Worm (Caenorhabditis elegans) whole organism, L4 larva: Measurements from ENCODE around the gene F34H10.5.

Source experiments
- D1046.2 ChIP-seq: fragments of 200-800 bp; sonication (Bioruptor generic); IDR thresholded peaks from 2 replicates; pipeline ENCODE4 v1.3.6; 2022; ENCODE audit warnings: missing genetic modification characterization, missing compliant biosample characterization
- F44E2.7 ChIP-seq: fragments of 200-800 bp; sonication (Bioruptor generic); IDR thresholded peaks from 2 replicates; pipeline ENCODE4 v2.1.2; 2022; ENCODE audit warnings: missing genetic modification characterization, missing compliant biosample characterization
- R02D3.7 ChIP-seq: fragments of 150-350 bp; sonication (generic microtip); optimal IDR thresholded peaks from 3 replicates; lab custom pipeline; 2014; ENCODE audit warnings: missing biosample characterization, missing genetic modification characterization
- Y105C5A.15 ChIP-seq: fragments of 200-800 bp; sonication (Bioruptor generic); IDR thresholded peaks from 2 replicates; pipeline ENCODE4 v1.3.6; 2022; ENCODE audit warnings: missing genetic modification characterization, missing compliant biosample characterization
- Y5F2A.4 ChIP-seq: fragments of 200-800 bp; sonication (Bioruptor generic); optimal IDR thresholded peaks from 2 replicates; lab custom pipeline; 2018; ENCODE audit warnings: mild to moderate bottlenecking, missing genetic modification characterization, missing compliant biosample characterization
- ZK337.2 ChIP-seq: fragments of 200-800 bp; sonication (Bioruptor generic); IDR thresholded peaks from 2 replicates; pipeline ENCODE4 v1.3.6; 2022; ENCODE audit warnings: missing genetic modification reagents, missing genetic modification characterization, missing compliant biosample characterization
- aha-1 ChIP-seq: fragments of 150-350 bp; peaks from one replicate; lab custom pipeline; 2014; ENCODE audit warnings: missing biosample characterization, missing genetic modification characterization
- aly-2 ChIP-seq: sonication (generic microtip); optimal IDR thresholded peaks from 2 replicates; lab custom pipeline; 2018; ENCODE audit warnings: missing biosample characterization, missing genetic modification characterization
- ama-1 ChIP-seq: fragments of 150-350 bp; optimal IDR thresholded peaks from 2 replicates; lab custom pipeline; 2014; ENCODE audit warnings: inconsistent platforms, mixed read lengths
- arid-1 ChIP-seq: fragments of 200-800 bp; sonication (Bioruptor generic); conservative IDR thresholded peaks from 2 replicates; pipeline ENCODE4 v1.3.6; 2022; ENCODE audit warnings: missing genetic modification reagents, missing genetic modification characterization, missing compliant biosample characterization
- ceh-20 ChIP-seq: fragments of 200-800 bp; sonication (Bioruptor generic); IDR thresholded peaks from 2 replicates; pipeline ENCODE4 v1.3.6; 2022; ENCODE audit warnings: missing genetic modification reagents, missing genetic modification characterization, missing compliant biosample characterization
- ceh-82 ChIP-seq: sonication (generic microtip); optimal IDR thresholded peaks from 2 replicates; lab custom pipeline; 2017; ENCODE audit warnings: missing biosample characterization, missing genetic modification characterization
- ctbp-1 ChIP-seq: fragments of 200-800 bp; sonication (Bioruptor generic); IDR thresholded peaks from 2 replicates; pipeline ENCODE4 v1.3.6; 2022; ENCODE audit warnings: missing genetic modification reagents, missing genetic modification characterization, missing compliant biosample characterization
- daf-8 ChIP-seq: fragments of 200-800 bp; sonication (Bioruptor generic); IDR thresholded peaks from 2 replicates; pipeline ENCODE4 v1.3.6; 2022; ENCODE audit warnings: missing genetic modification characterization, missing compliant biosample characterization
- dpl-1 ChIP-seq: fragments of 150-350 bp; optimal IDR thresholded peaks from 2 replicates; lab custom pipeline; 2014; ENCODE audit warnings: missing biosample characterization, missing genetic modification reagents, missing genetic modification characterization
- fkh-10 ChIP-seq: fragments of 150-350 bp; optimal IDR thresholded peaks from 2 replicates; lab custom pipeline; 2014; ENCODE audit warnings: missing biosample characterization, missing genetic modification reagents, missing genetic modification characterization
- fos-1 ChIP-seq: fragments of 150-350 bp; optimal IDR thresholded peaks from 2 replicates; lab custom pipeline; 2014; ENCODE audit warnings: missing biosample characterization, missing genetic modification characterization
- gei-8 ChIP-seq: fragments of 200-800 bp; sonication (Bioruptor generic); optimal IDR thresholded peaks from 2 replicates; lab custom pipeline; 2018; ENCODE audit warnings: mild to moderate bottlenecking, missing genetic modification characterization, missing compliant biosample characterization
- lim-7 ChIP-seq: fragments of 200-800 bp; sonication (Bioruptor generic); IDR thresholded peaks from 2 replicates; pipeline ENCODE4 v1.3.6; 2022; ENCODE audit warnings: missing genetic modification characterization, missing compliant biosample characterization
- lin-1 ChIP-seq: fragments of 200-800 bp; sonication (Bioruptor generic); IDR thresholded peaks from 2 replicates; pipeline ENCODE4 v1.3.6; 2022; ENCODE audit warnings: missing genetic modification reagents, missing genetic modification characterization, missing compliant biosample characterization
- lin-13 ChIP-seq: fragments of 150-350 bp; optimal IDR thresholded peaks from 2 replicates; lab custom pipeline; 2014; ENCODE audit warnings: missing biosample characterization, missing genetic modification reagents, missing genetic modification characterization
- lir-3 ChIP-seq: sonication (generic microtip); optimal IDR thresholded peaks from 2 replicates; lab custom pipeline; 2016; ENCODE audit warnings: mild to moderate bottlenecking, missing genetic modification characterization, missing compliant biosample characterization
- mxl-3 ChIP-seq: fragments of 200-800 bp; sonication (Bioruptor generic); optimal IDR thresholded peaks from 2 replicates; lab custom pipeline; 2018; ENCODE audit warnings: mild to moderate bottlenecking, missing genetic modification characterization, missing compliant biosample characterization
- nhr-102 ChIP-seq: sonication (generic microtip); optimal IDR thresholded peaks from 2 replicates; lab custom pipeline; 2016; ENCODE audit warnings: mild to moderate bottlenecking, missing genetic modification characterization, moderate library complexity, missing compliant biosample characterization
- php-3 ChIP-seq: fragments of 200-800 bp; sonication (Bioruptor generic); IDR thresholded peaks from 2 replicates; pipeline ENCODE4 v1.3.6; 2022; ENCODE audit warnings: missing genetic modification reagents, missing genetic modification characterization, missing compliant biosample characterization
- rbr-2 ChIP-seq: sonication (generic microtip); optimal IDR thresholded peaks from 2 replicates; lab custom pipeline; 2016; ENCODE audit warnings: missing genotype, missing genetic modification characterization, missing compliant biosample characterization
- sdz-12 ChIP-seq: fragments of 200-800 bp; sonication (Bioruptor generic); optimal IDR thresholded peaks from 2 replicates; lab custom pipeline; 2018; ENCODE audit warnings: mild to moderate bottlenecking, missing genetic modification characterization, missing compliant biosample characterization
- snpc-4 ChIP-seq: fragments of 150-350 bp; optimal IDR thresholded peaks from 2 replicates; lab custom pipeline; 2014; ENCODE audit warnings: missing biosample characterization, missing genetic modification characterization
- spr-3 ChIP-seq: fragments of 200-800 bp; sonication (Bioruptor generic); optimal IDR thresholded peaks from 2 replicates; lab custom pipeline; 2018; ENCODE audit warnings: mild to moderate bottlenecking, missing genetic modification characterization, missing compliant biosample characterization
- tag-97 ChIP-seq: fragments of 200-800 bp; sonication (Bioruptor generic); IDR thresholded peaks from 2 replicates; pipeline ENCODE4 v1.3.6; 2022; ENCODE audit warnings: missing genetic modification characterization, missing compliant biosample characterization
- tra-1 ChIP-seq: fragments of 200-800 bp; sonication (Bioruptor generic); IDR thresholded peaks from 2 replicates; pipeline ENCODE4 v1.3.6; 2022; ENCODE audit warnings: missing genetic modification reagents, missing genetic modification characterization, missing compliant biosample characterization
- unc-62 ChIP-seq, 3 experiments: fragments of 150-350 bp in 1 of 3; sonication (generic microtip); optimal IDR thresholded peaks in 2 of 3; peaks in 1 of 3; 1 replicate in 1 of 3; 2 replicates in 2 of 3; lab custom pipeline; 2014 to 2017; ENCODE audit warnings: missing biosample characterization in 3 of 3, missing genetic modification characterization in 3 of 3, missing genetic modification reagents in 3 of 3, missing genotype in 1 of 3
- vab-7 ChIP-seq: fragments of 200-800 bp; sonication (Bioruptor generic); IDR thresholded peaks from 2 replicates; pipeline ENCODE4 v1.3.6; 2022; ENCODE audit warnings: missing genetic modification reagents, missing genetic modification characterization, missing compliant biosample characterization
- zag-1 ChIP-seq: fragments of 150-350 bp; optimal IDR thresholded peaks from 2 replicates; lab custom pipeline; 2014; ENCODE audit warnings: missing biosample characterization, missing genetic modification characterization
- zfp-2 ChIP-seq: sonication (generic microtip); optimal IDR thresholded peaks from 2 replicates; lab custom pipeline; 2016; ENCODE audit warnings: mild to moderate bottlenecking, missing genetic modification characterization, missing compliant biosample characterization
- zip-11 ChIP-seq: fragments of 200-800 bp; sonication (Bioruptor generic); IDR thresholded peaks from 2 replicates; pipeline ENCODE4 v1.3.6; 2022; ENCODE audit warnings: missing genetic modification characterization, missing compliant biosample characterization
- zip-2 ChIP-seq: fragments of 150-350 bp; optimal IDR thresholded peaks from 2 replicates; lab custom pipeline; 2014; ENCODE audit warnings: missing biosample characterization, missing genetic modification characterization

Gene F34H10.5

ce11 chrX:9653016-9653415, 17.5 kb downstream of the F34H10.5 start, which contains the start of gene aex-2:
aex-2 (minus strand) TSS chrX:9653116.
- TF ChIP-seq mxl-3 (no peak), lir-3 (tag; lab: Kevin White, UChicago) (no peak), fos-1 (tag; lab: Kevin White, UChicago) (no peak), unc-62 (GFP tag; optimal IDR thresholded peaks at IDR 0.05 in 1 of 2; lab: Kevin White, UChicago) (peak in 1 of 2 experiments; percentile 48), unc-62 (tag; optimal IDR thresholded peaks at IDR 0.05; lab: Kevin White, UChicago) (no peak), zag-1 (tag; lab: Kevin White, UChicago) (no peak)

- TF ChIP-seq nhr-102 = no peak
- TF ChIP-seq ama-1 (lab: Kevin White, UChicago) = no peak
- TF ChIP-seq sdz-12 = no peak
- TF ChIP-seq zip-2 (tag; lab: Kevin White, UChicago) = no peak
- no peak for TF ChIP-seq aha-1
- TF ChIP-seq vab-7 = no peak
- no peak for TF ChIP-seq tag-97 (GFP tag; lab: Robert Waterston, UW)
- no peak for TF ChIP-seq lin-1
- no peak for TF ChIP-seq daf-8 (GFP tag; lab: Robert Waterston, UW)
- TF ChIP-seq zip-11 (GFP tag; lab: Robert Waterston, UW) = no peak
- TF ChIP-seq php-3 = no peak
- no peak for TF ChIP-seq D1046.2 (GFP tag; lab: Robert Waterston, UW)
- no peak for TF ChIP-seq spr-3 (GFP tag; lab: Kevin White, UChicago)
- no peak for TF ChIP-seq fos-1 (tag; lab: Kevin White, UChicago)
- TF ChIP-seq tra-1 (GFP tag; lab: Robert Waterston, UW) = no peak
- no peak for TF ChIP-seq lim-7
Observed at ce11 chrX:9653478-9653877, 18.0 kb downstream of the F34H10.5 start.

- TF ChIP-seq zfp-2 = no peak
- TF ChIP-seq nhr-102 = no peak
- TF ChIP-seq Y5F2A.4 (GFP tag; lab: Kevin White, UChicago) = no peak
- no peak for TF ChIP-seq ctbp-1 (GFP tag; lab: Robert Waterston, UW)
- no peak for TF ChIP-seq aly-2 (tag; lab: Kevin White, UChicago)
- no peak for TF ChIP-seq R02D3.7 (tag; lab: Kevin White, UChicago)
- no peak for TF ChIP-seq F44E2.7 (GFP tag; lab: Robert Waterston, UW)
- no peak for TF ChIP-seq ceh-82 (tag; lab: Kevin White, UChicago)
- TF ChIP-seq Y105C5A.15 (GFP tag; lab: Robert Waterston, UW) = no peak
- no peak for TF ChIP-seq spr-3 (GFP tag; lab: Kevin White, UChicago)
- no peak for TF ChIP-seq ZK337.2 (GFP tag; lab: Robert Waterston, UW)
- no peak for TF ChIP-seq rbr-2 (tag; lab: Kevin White, UChicago)
Observed at ce11 chrX:9654232-9654631, 18.8 kb downstream of the F34H10.5 start.

ce11 chrX:9656772-9657171, 21.3 kb downstream of the F34H10.5 start:
- TF ChIP-seq ceh-20 (GFP tag; lab: Robert Waterston, UW) (no peak), gei-8 (GFP tag; lab: Kevin White, UChicago) (no peak), arid-1 (GFP tag; lab: Robert Waterston, UW) (no peak), dpl-1 (GFP tag; lab: Kevin White, UChicago) (no peak), ceh-82 (tag; lab: Kevin White, UChicago) (no peak), fkh-10 (GFP tag; lab: Kevin White, UChicago) (no peak), aha-1 (peak; percentile 91), snpc-4 (no peak), lin-13 (GFP tag; lab: Kevin White, UChicago) (no peak)
